Fruit fly (Drosophila melanogaster) whole organism, embryonic: Measurements from ENCODE around the gene CG13248.
A peak's percentile ranks its signal among the peaks of the same experiment; 100 is the strongest.

ENCODE experiments used
- CG12071 ChIP-seq: fragments of 200-800 bp; sonication (Bioruptor generic); optimal IDR thresholded peaks from 3 replicates; lab custom pipeline; 2018; ENCODE audit warnings: missing biosample characterization, mild to moderate bottlenecking, missing genetic modification characterization
- CG13287 ChIP-seq: fragments of 200-800 bp; sonication (Bioruptor generic); IDR thresholded peaks from 2 replicates; pipeline ENCODE4 v1.3.6; 2022; ENCODE audit warnings: missing biosample characterization, missing genetic modification characterization; ENCODE audit not compliant: partially characterized antibody
- CG15696 ChIP-seq: fragments of 200-800 bp; sonication (Bioruptor generic); optimal IDR thresholded peaks from 2 replicates; lab custom pipeline; 2019; ENCODE audit warnings: missing biosample characterization, mild to moderate bottlenecking, missing genetic modification characterization, moderate library complexity
- CG17568 ChIP-seq: fragments of 200-800 bp; sonication (Bioruptor generic); optimal IDR thresholded peaks from 2 replicates; lab custom pipeline; 2018; ENCODE audit warnings: missing biosample characterization, mild to moderate bottlenecking, missing genetic modification characterization, moderate library complexity
- CG17912 ChIP-seq: fragments of 200-800 bp; sonication (Bioruptor generic); optimal IDR thresholded peaks from 2 replicates; lab custom pipeline; 2018; ENCODE audit warnings: missing biosample characterization, mild to moderate bottlenecking, missing genetic modification characterization
- CG2199 ChIP-seq: fragments of 200-800 bp; sonication (Bioruptor generic); IDR thresholded peaks from 3 replicates; pipeline ENCODE4 v1.3.6; 2022; ENCODE audit warnings: missing biosample characterization, missing genetic modification characterization
- CG32532 ChIP-seq: fragments of 200-800 bp; sonication (Bioruptor generic); IDR thresholded peaks from 2 replicates; pipeline ENCODE4 v1.3.6; 2022; ENCODE audit warnings: missing biosample characterization, missing genetic modification characterization
- CG32767 ChIP-seq: fragments of 200-800 bp; sonication (Bioruptor generic); IDR thresholded peaks from 2 replicates; pipeline ENCODE4 v1.3.6; 2022; ENCODE audit warnings: missing biosample characterization, missing genetic modification characterization
- CG3847 ChIP-seq: fragments of 200-800 bp; sonication (Bioruptor generic); IDR thresholded peaks from 2 replicates; pipeline ENCODE4 v1.3.6; 2022; ENCODE audit warnings: missing biosample characterization, missing genetic modification characterization
- CG42726 ChIP-seq: fragments of 200-800 bp; sonication (Bioruptor generic); IDR thresholded peaks from 2 replicates; pipeline ENCODE4 v1.3.6; 2022; ENCODE audit warnings: missing biosample characterization, missing genetic modification characterization; ENCODE audit not compliant: partially characterized antibody
- CG6765 ChIP-seq: fragments of 200-800 bp; sonication (Bioruptor generic); optimal IDR thresholded peaks from 3 replicates; lab custom pipeline; 2017; ENCODE audit warnings: missing biosample characterization, mild to moderate bottlenecking, missing genetic modification characterization
- CG6791 ChIP-seq: fragments of 200-800 bp; sonication (Bioruptor generic); IDR thresholded peaks from 3 replicates; pipeline ENCODE4 v1.3.6; 2022; ENCODE audit warnings: missing biosample characterization, missing genetic modification characterization; ENCODE audit not compliant: partially characterized antibody
- CG7786 ChIP-seq: fragments of 200-800 bp; sonication (Bioruptor generic); optimal IDR thresholded peaks from 2 replicates; lab custom pipeline; 2016; ENCODE audit warnings: missing biosample characterization, missing genetic modification characterization
- CG7987 ChIP-seq: fragments of 200-800 bp; sonication (Bioruptor generic); optimal IDR thresholded peaks from 2 replicates; lab custom pipeline; 2018; ENCODE audit warnings: missing biosample characterization, mild to moderate bottlenecking, missing genetic modification characterization, moderate library complexity
- D ChIP-seq, 2 experiments: fragments of 200-800 bp in 1 of 2; fragments of >200 bp in 1 of 2; sonication (Bioruptor generic) in 1 of 2; optimal IDR thresholded peaks; 2 replicates in 1 of 2; 3 replicates in 1 of 2; lab custom pipeline; 2017; ENCODE audit warnings: mild to moderate bottlenecking in 1 of 2, missing biosample characterization in 1 of 2, missing genetic modification characterization in 1 of 2, missing genetic modification reagents in 1 of 2
- Dad ChIP-seq: fragments of 200-800 bp; sonication (Bioruptor generic); optimal IDR thresholded peaks from 3 replicates; lab custom pipeline; 2016; ENCODE audit warnings: missing biosample characterization, missing genetic modification characterization
- HmgZ ChIP-seq: fragments of 200-800 bp; sonication (Bioruptor generic); optimal IDR thresholded peaks from 2 replicates; lab custom pipeline; 2018; ENCODE audit warnings: missing biosample characterization, mild to moderate bottlenecking, missing genetic modification characterization
- MTF-1 ChIP-seq: fragments of 200-800 bp; sonication (Bioruptor generic); optimal IDR thresholded peaks from 2 replicates; lab custom pipeline; 2018; ENCODE audit warnings: missing biosample characterization, mild to moderate bottlenecking, missing genetic modification characterization, borderline replicate concordance
- Neu2 ChIP-seq: fragments of 200-800 bp; sonication (Bioruptor generic); optimal IDR thresholded peaks from 3 replicates; lab custom pipeline; 2016; ENCODE audit warnings: missing biosample characterization, missing genetic modification characterization, borderline replicate concordance
- Nf-YB ChIP-seq: fragments of 200-800 bp; sonication (Bioruptor generic); optimal IDR thresholded peaks from 3 replicates; lab custom pipeline; 2019; ENCODE audit warnings: missing biosample characterization, mild to moderate bottlenecking, missing genetic modification characterization, moderate library complexity
- ac ChIP-seq: fragments of 200-800 bp; sonication (Bioruptor generic); optimal IDR thresholded peaks from 3 replicates; lab custom pipeline; 2017; ENCODE audit warnings: missing biosample characterization, mild to moderate bottlenecking, missing genetic modification characterization
- cwo ChIP-seq: fragments of 200-800 bp; sonication (Bioruptor generic); optimal IDR thresholded peaks from 3 replicates; lab custom pipeline; 2017; ENCODE audit warnings: missing biosample characterization, missing genetic modification characterization, mild to moderate bottlenecking, moderate library complexity, missing genetic modification reagents
- dmrt99B ChIP-seq: fragments of 200-800 bp; sonication (Bioruptor generic); optimal IDR thresholded peaks from 2 replicates; lab custom pipeline; 2018; ENCODE audit warnings: missing biosample characterization, mild to moderate bottlenecking, missing genetic modification characterization, moderate library complexity
- ftz-f1 ChIP-seq: fragments of 200-800 bp; sonication (Bioruptor generic); optimal IDR thresholded peaks from 2 replicates; lab custom pipeline; 2016; ENCODE audit warnings: missing biosample characterization, missing genetic modification characterization
- lab ChIP-seq: fragments of 200-800 bp; sonication (Bioruptor generic); optimal IDR thresholded peaks from 3 replicates; lab custom pipeline; 2017; ENCODE audit warnings: missing biosample characterization, missing genetic modification characterization, mild to moderate bottlenecking, moderate library complexity, missing genetic modification reagents
- lov ChIP-seq, 2 experiments: fragments of 200-800 bp in 1 of 2; fragments of >200 bp in 1 of 2; sonication (Bioruptor generic) in 1 of 2; IDR thresholded peaks in 1 of 2; optimal IDR thresholded peaks in 1 of 2; 2 replicates in 1 of 2; 3 replicates in 1 of 2; pipeline versions ENCODE4 v1.3.6 to Lab custom; 2017 to 2022; ENCODE audit warnings: missing biosample characterization in 1 of 2, missing genetic modification characterization in 1 of 2
- mirr ChIP-seq: fragments of 200-800 bp; sonication (Bioruptor generic); optimal IDR thresholded peaks from 3 replicates; lab custom pipeline; 2018; ENCODE audit warnings: missing biosample characterization, mild to moderate bottlenecking, missing genetic modification characterization
- nerfin-1 ChIP-seq: fragments of 200-800 bp; sonication (Bioruptor generic); optimal IDR thresholded peaks from 3 replicates; lab custom pipeline; 2019; ENCODE audit warnings: missing biosample characterization, mild to moderate bottlenecking, missing genetic modification characterization, moderate library complexity
- odd ChIP-seq: fragments of 200-800 bp; sonication (Bioruptor generic); optimal IDR thresholded peaks from 2 replicates; lab custom pipeline; 2017; ENCODE audit warnings: missing biosample characterization, mild to moderate bottlenecking, missing genetic modification characterization
- pros ChIP-seq: fragments of 200-800 bp; sonication (Bioruptor generic); optimal IDR thresholded peaks from 3 replicates; lab custom pipeline; 2019; ENCODE audit warnings: missing biosample characterization, mild to moderate bottlenecking, missing genetic modification characterization, moderate library complexity
- rib ChIP-seq: fragments of 200-800 bp; sonication (Bioruptor generic); IDR thresholded peaks from 2 replicates; pipeline ENCODE4 v1.3.6; 2022; ENCODE audit warnings: missing biosample characterization, missing genetic modification characterization
- schlank ChIP-seq: fragments of 200-800 bp; sonication (Bioruptor generic); optimal IDR thresholded peaks from 2 replicates; lab custom pipeline; 2018; ENCODE audit warnings: missing biosample characterization, mild to moderate bottlenecking, missing genetic modification characterization
- sd ChIP-seq: fragments of 200-800 bp; sonication (Bioruptor generic); optimal IDR thresholded peaks from 3 replicates; lab custom pipeline; 2018; ENCODE audit warnings: missing biosample characterization, mild to moderate bottlenecking, missing genetic modification characterization, moderate library complexity
- sens ChIP-seq: fragments of 200-800 bp; sonication (Bioruptor generic); peaks from one replicate; lab custom pipeline; 2016; ENCODE audit warnings: missing biosample characterization, missing genetic modification characterization
- seq ChIP-seq: fragments of 200-800 bp; sonication (Bioruptor generic); IDR thresholded peaks from 2 replicates; pipeline ENCODE4 v1.3.6; 2022; ENCODE audit warnings: missing biosample characterization, missing genetic modification characterization
- sima ChIP-seq: fragments of 200-800 bp; sonication (Bioruptor generic); optimal IDR thresholded peaks from 2 replicates; lab custom pipeline; 2016; ENCODE audit warnings: missing biosample characterization, missing genetic modification characterization
- sna ChIP-seq: fragments of 200-800 bp; sonication (Bioruptor generic); IDR thresholded peaks from 2 replicates; pipeline ENCODE4 v1.3.6; 2022; ENCODE audit warnings: missing biosample characterization, missing genetic modification characterization; ENCODE audit not compliant: partially characterized antibody
- stwl ChIP-seq: fragments of 200-800 bp; sonication (Bioruptor generic); optimal IDR thresholded peaks from 3 replicates; lab custom pipeline; 2018; ENCODE audit warnings: missing biosample characterization, mild to moderate bottlenecking, missing genetic modification characterization, moderate library complexity
- twi ChIP-seq: fragments of 200-800 bp; optimal IDR thresholded peaks from 2 replicates; lab custom pipeline; 2019; ENCODE audit warnings: missing biosample characterization, mild to moderate bottlenecking, missing genetic modification characterization, moderate library complexity
- zen ChIP-seq: fragments of 200-800 bp; sonication (Bioruptor generic); optimal IDR thresholded peaks from 3 replicates; lab custom pipeline; 2018; ENCODE audit warnings: missing biosample characterization, mild to moderate bottlenecking, missing genetic modification characterization, moderate library complexity

CG13248 gene

DNA sequence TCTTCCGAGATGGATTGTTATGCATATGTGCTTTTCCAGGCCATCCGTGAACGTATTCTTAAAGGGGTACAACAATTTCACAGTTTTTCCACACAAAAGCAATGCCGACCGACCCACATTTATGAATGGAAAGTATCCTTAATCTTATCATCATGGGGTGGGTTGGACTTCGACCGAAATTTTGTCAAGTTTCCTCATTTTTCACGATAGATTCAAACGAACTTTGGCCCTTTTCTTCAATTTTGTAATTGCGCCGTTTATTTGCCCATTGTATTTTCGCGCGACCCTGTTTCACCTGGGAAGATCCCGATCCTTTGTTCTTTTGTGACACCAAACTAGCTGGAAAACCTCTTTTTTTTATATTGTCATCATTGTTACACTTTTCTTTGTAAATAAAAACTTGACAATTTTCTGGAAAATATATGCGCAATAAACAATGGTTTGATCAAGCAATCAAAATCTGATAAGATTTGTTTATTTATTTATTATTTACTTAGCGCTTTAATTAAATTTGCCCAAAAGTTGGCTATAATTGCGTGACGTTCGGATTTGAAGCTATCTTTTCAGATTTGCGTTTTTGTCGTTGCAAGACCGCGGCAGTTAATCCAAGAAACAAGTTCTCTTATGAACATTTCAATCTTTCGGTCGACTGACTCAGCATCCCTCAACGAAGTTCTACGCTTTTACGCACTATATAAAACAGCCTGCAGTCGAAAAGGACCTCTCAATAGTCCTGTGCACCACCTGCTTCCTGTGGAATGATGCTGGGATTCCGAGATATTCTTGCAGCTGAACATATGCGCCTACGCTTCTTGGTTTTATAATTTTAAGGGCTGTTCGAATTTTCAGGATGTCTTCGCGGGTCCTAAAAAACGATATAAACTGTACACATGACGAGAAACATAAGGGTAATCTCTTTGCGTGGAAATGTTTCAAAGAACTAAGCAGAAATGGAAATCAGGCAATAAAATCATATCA lies 4.1 kb downstream of the CG13248 start (continued):
- TF ChIP-seq sd (tag; lab: Kevin White, UChicago) (no peak), CG15696 (tag; lab: Kevin White, UChicago) (peak; percentile 11), MTF-1 (GFP tag; lab: Kevin White, UChicago) (peak; percentile 30), stwl (tag; lab: Kevin White, UChicago) (no peak), sens (GFP tag; lab: Kevin White, UChicago) (peak; percentile 66), CG7987 (GFP tag; lab: Kevin White, UChicago) (peak; percentile 61), lov (optimal IDR thresholded peaks at IDR 0.05; lab: Kevin White, UChicago) (no peak), lov (GFP tag; IDR thresholded peaks at IDR 0.05; lab: Robert Waterston, UW) (no peak), Dad (GFP tag; lab: Kevin White, UChicago) (no peak), Nf-YB (GFP tag; lab: Kevin White, UChicago) (no peak), ftz-f1 (GFP tag; lab: Kevin White, UChicago) (no peak), CG17912 (peak; percentile 19), HmgZ (tag; lab: Kevin White, UChicago) (peak; percentile 48), schlank (tag; lab: Kevin White, UChicago) (peak; percentile 36), CG6765 (GFP tag; lab: Kevin White, UChicago) (peak; percentile 46), CG13287 (GFP tag; lab: Robert Waterston, UW) (peak; percentile 7; the same call in 1 of the 2 replicates), mirr (GFP tag; lab: Kevin White, UChicago) (no peak), sima (GFP tag; lab: Kevin White, UChicago) (no peak), CG12071 (peak; percentile 27), cwo (GFP tag; lab: Kevin White, UChicago) (no peak), odd (GFP tag; lab: Kevin White, UChicago) (peak; percentile 27)

DNA sequence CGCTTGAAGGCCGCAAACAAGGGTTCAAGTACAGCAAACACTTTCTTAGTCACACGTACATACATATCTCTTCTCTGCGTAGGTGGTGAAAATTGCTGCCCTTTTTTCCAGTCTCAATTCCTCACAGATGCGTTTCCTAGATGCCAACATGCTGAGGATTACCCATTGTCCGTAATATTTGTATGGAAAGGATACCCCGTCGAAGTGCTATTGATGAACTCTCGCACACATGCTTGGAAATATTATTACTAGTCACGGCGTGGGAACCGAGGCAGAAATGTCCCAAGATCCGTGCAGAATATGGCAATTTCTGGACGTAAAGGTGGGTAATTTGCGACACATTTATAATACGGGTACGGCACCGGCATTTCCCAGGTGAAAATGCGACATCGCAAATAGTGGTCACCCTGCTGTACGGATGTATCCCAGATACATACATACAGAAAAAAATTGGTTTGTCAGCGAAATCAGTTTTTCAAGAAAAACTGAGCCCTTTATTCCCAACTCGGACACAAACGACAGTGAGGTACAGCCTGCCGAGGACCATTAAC lies 5.0 kb downstream of the CG13248 start:
- TF ChIP-seq CG2199, result peak; percentile 19; the same call in 1 of the 3 replicates
- no peak for TF ChIP-seq CG7786
- TF ChIP-seq CG42726 (GFP tag; lab: Robert Waterston, UW), result peak; percentile 22; the same call in 1 of the 2 replicates
- TF ChIP-seq seq (GFP tag; lab: Robert Waterston, UW), result 0 out of 2 replicates have a peak, but pooled peaks have one; percentile 6
- no peak for TF ChIP-seq dmrt99B (tag; lab: Kevin White, UChicago)
- TF ChIP-seq lab (GFP tag; lab: Kevin White, UChicago), result no peak
- peak; percentile 92 for TF ChIP-seq twi (tag; lab: Kevin White, UChicago)
- peak; percentile 53 for TF ChIP-seq Neu2
- TF ChIP-seq rib (GFP tag; lab: Robert Waterston, UW), result 0 out of 2 replicates have a peak, but pooled peaks have one; percentile 12
- TF ChIP-seq sna (GFP tag; lab: Robert Waterston, UW), result no peak
- peak; percentile 8 for TF ChIP-seq nerfin-1 (tag; lab: Kevin White, UChicago)
- TF ChIP-seq sens (GFP tag; lab: Kevin White, UChicago), result peak; percentile 78
- TF ChIP-seq CG32532 (GFP tag; lab: Robert Waterston, UW), result no peak
- TF ChIP-seq CG6791 (GFP tag; lab: Robert Waterston, UW), result no peak
- TF ChIP-seq CG17568 (GFP tag; lab: Kevin White, UChicago), result peak; percentile 76
- TF ChIP-seq CG32767 (GFP tag; lab: Robert Waterston, UW), result 0 out of 2 replicates have a peak, but pooled peaks have one; percentile 15
- TF ChIP-seq ac (GFP tag; lab: Kevin White, UChicago), result peak; percentile 13
- peak; percentile 47 for TF ChIP-seq zen (tag; lab: Kevin White, UChicago)
- peak; percentile 82 for TF ChIP-seq D (optimal IDR thresholded peaks at IDR 0.05; lab: Kevin White, UChicago)
- no peak for TF ChIP-seq D (GFP tag; optimal IDR thresholded peaks at IDR 0.05; lab: Kevin White, UChicago)
- no peak for TF ChIP-seq CG3847 (GFP tag; lab: Robert Waterston, UW)
- peak; percentile 44 for TF ChIP-seq pros
